Worm (Caenorhabditis elegans): ENCODE measurements around the gene tpst-1.
A peak's percentile ranks its signal among the peaks of the same experiment; 100 is the strongest.

The tpst-1 gene

ce11 chrIII:12613138-12613915, 48.8 kb downstream of the tpst-1 start:
- TF ChIP-seq ztf-23 (GFP tag; IDR thresholded peaks at IDR 0.05) = peak; percentile 56; the same call in 1 of the 2 replicates
- 0 out of 2 replicates have a peak, but pooled peaks have one; percentile 31 for TF ChIP-seq tab-1 (GFP tag; IDR thresholded peaks at IDR 0.05)
- no peak for TF ChIP-seq ref-1 (GFP tag; conservative IDR thresholded peaks at IDR 0.05)
- no peak for TF ChIP-seq ztf-29 (GFP tag; IDR thresholded peaks at IDR 0.05)
- TF ChIP-seq cog-1 (tag; optimal IDR thresholded peaks at IDR 0.05) = peak; percentile 28
- peak; percentile 60; the same call in 1 of the 2 replicates for TF ChIP-seq flt-1 (GFP tag; IDR thresholded peaks at IDR 0.05)
- TF ChIP-seq klf-2 (GFP tag; conservative IDR thresholded peaks at IDR 0.05) = 0 out of 2 replicates have a peak, but pooled peaks have one; percentile 27
- no peak for TF ChIP-seq med-1 (GFP tag; optimal IDR thresholded peaks at IDR 0.05; ENCODE audit: insufficient read depth)

- TF ChIP-seq flt-1 (GFP tag; IDR thresholded peaks at IDR 0.05) (peak; percentile 79), cog-1 (tag; optimal IDR thresholded peaks at IDR 0.05) (peak; percentile 94), ztf-23 (GFP tag; IDR thresholded peaks at IDR 0.05) (no peak; the same call in 1 of the 2 replicates)
Measured at ce11 chrIII:12612519-12612935, 49.6 kb downstream of the tpst-1 start.

- TF ChIP-seq flt-1 (GFP tag; IDR thresholded peaks at IDR 0.05) = no peak
- TF ChIP-seq klf-2 (GFP tag; conservative IDR thresholded peaks at IDR 0.05) = no peak
- no peak for TF ChIP-seq ztf-29 (GFP tag; IDR thresholded peaks at IDR 0.05)
- no peak for TF ChIP-seq ztf-23 (GFP tag; IDR thresholded peaks at IDR 0.05)
- TF ChIP-seq T22C8.4 (GFP tag; IDR thresholded peaks at IDR 0.05) = no peak
- TF ChIP-seq med-1 (GFP tag; optimal IDR thresholded peaks at IDR 0.05; ENCODE audit: insufficient read depth) = no peak
- TF ChIP-seq cog-1 (tag; optimal IDR thresholded peaks at IDR 0.05) = no peak
- no peak for TF ChIP-seq ref-1 (GFP tag; conservative IDR thresholded peaks at IDR 0.05)
- no peak for TF ChIP-seq tab-1 (GFP tag; IDR thresholded peaks at IDR 0.05)
Measured at ce11 chrIII:12611414-12611813, 50.7 kb downstream of the tpst-1 start.

ce11 chrIII:12609410-12609809, 52.7 kb downstream of the tpst-1 start:
- no peak for TF ChIP-seq tab-1 (GFP tag; IDR thresholded peaks at IDR 0.05)
- no peak for TF ChIP-seq flt-1 (GFP tag; IDR thresholded peaks at IDR 0.05)
- no peak for TF ChIP-seq ref-1 (GFP tag; conservative IDR thresholded peaks at IDR 0.05)
- TF ChIP-seq med-1 (GFP tag; optimal IDR thresholded peaks at IDR 0.05; ENCODE audit: insufficient read depth) = no peak
- TF ChIP-seq ztf-29 (GFP tag; IDR thresholded peaks at IDR 0.05) = no peak
- no peak for TF ChIP-seq ztf-23 (GFP tag; IDR thresholded peaks at IDR 0.05)
- TF ChIP-seq klf-2 (GFP tag; conservative IDR thresholded peaks at IDR 0.05) = no peak
- no peak for TF ChIP-seq cog-1 (tag; optimal IDR thresholded peaks at IDR 0.05)
- no peak for TF ChIP-seq T22C8.4 (GFP tag; IDR thresholded peaks at IDR 0.05)

- TF ChIP-seq ref-1 (GFP tag; conservative IDR thresholded peaks at IDR 0.05) = no peak
- TF ChIP-seq tab-1 (GFP tag; IDR thresholded peaks at IDR 0.05) = no peak
Measured at ce11 chrIII:12608989-12609388, 53.1 kb downstream of the tpst-1 start, which contains the start of gene Y111B2A.12. Y111B2A.12 (plus strand) TSS chrIII:12609289.

ce11 chrIII:12608220-12608958, 53.7 kb downstream of the tpst-1 start, which contains the start of gene epc-1:
epc-1 (minus strand) TSS chrIII:12608586.
- TF ChIP-seq flt-1 (GFP tag; IDR thresholded peaks at IDR 0.05) (peak; percentile 48; the same call in 1 of the 2 replicates), klf-2 (GFP tag; conservative IDR thresholded peaks at IDR 0.05) (0 out of 2 replicates have a peak, but pooled peaks have one; percentile 13), T22C8.4 (GFP tag; IDR thresholded peaks at IDR 0.05) (no peak), tab-1 (GFP tag; IDR thresholded peaks at IDR 0.05) (no peak), ref-1 (GFP tag; conservative IDR thresholded peaks at IDR 0.05) (no peak), med-1 (GFP tag; optimal IDR thresholded peaks at IDR 0.05; ENCODE audit: insufficient read depth) (no peak), ztf-23 (GFP tag; IDR thresholded peaks at IDR 0.05) (0 out of 2 replicates have a peak, but pooled peaks have one; percentile 7), ztf-29 (GFP tag; IDR thresholded peaks at IDR 0.05) (no peak), cog-1 (tag; optimal IDR thresholded peaks at IDR 0.05) (peak; percentile 76)

ce11 chrIII:12607302-12607701, 54.8 kb downstream of the tpst-1 start:
- 0 out of 2 replicates have a peak, but pooled peaks have one; percentile 9 for TF ChIP-seq klf-2 (GFP tag; conservative IDR thresholded peaks at IDR 0.05)
- TF ChIP-seq flt-1 (GFP tag; IDR thresholded peaks at IDR 0.05) = no peak

DNA sequence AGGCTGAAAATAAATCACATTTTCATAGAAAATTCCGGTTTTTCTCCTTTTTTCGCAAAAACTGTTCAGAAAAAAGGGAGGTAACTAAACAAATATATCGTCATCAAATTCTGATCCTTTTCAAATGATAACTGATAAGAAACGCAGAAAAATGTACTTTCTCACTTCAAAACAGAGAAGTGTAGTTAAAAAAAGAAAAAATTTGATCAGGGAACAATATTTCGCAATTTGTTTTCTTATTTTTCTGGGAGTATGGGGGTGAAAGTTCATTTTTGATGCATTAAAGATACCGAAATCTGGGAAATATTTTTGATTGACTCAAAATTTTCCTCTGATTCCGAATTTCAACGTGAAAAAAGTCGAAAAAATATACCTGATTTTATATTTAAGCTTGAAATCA, 55.9 kb downstream of the tpst-1 start:
- no peak for TF ChIP-seq ztf-29 (GFP tag; IDR thresholded peaks at IDR 0.05)
- TF ChIP-seq cog-1 (tag; optimal IDR thresholded peaks at IDR 0.05) = no peak
- TF ChIP-seq klf-2 (GFP tag; conservative IDR thresholded peaks at IDR 0.05) = no peak
- TF ChIP-seq tab-1 (GFP tag; IDR thresholded peaks at IDR 0.05) = no peak
- TF ChIP-seq T22C8.4 (GFP tag; IDR thresholded peaks at IDR 0.05) = no peak
- TF ChIP-seq flt-1 (GFP tag; IDR thresholded peaks at IDR 0.05) = no peak
- no peak for TF ChIP-seq ref-1 (GFP tag; conservative IDR thresholded peaks at IDR 0.05)
- no peak for TF ChIP-seq ztf-23 (GFP tag; IDR thresholded peaks at IDR 0.05)
- no peak for TF ChIP-seq med-1 (GFP tag; optimal IDR thresholded peaks at IDR 0.05; ENCODE audit: insufficient read depth)
